Worm (Caenorhabditis elegans) whole organism, early embryonic: ENCODE results near the gene F46H5.4.

ENCODE experiments used
- F13C5.2 ChIP-seq: sonication (generic microtip); optimal IDR thresholded peaks from 2 replicates; lab custom pipeline; 2017; ENCODE audit warnings: mild to moderate bottlenecking, missing genetic modification characterization, inconsistent platforms, missing compliant biosample characterization
- ama-1 ChIP-seq: fragments of 150-350 bp; optimal IDR thresholded peaks from 2 replicates; lab custom pipeline; 2014
- ceh-36 ChIP-seq: sonication (generic microtip); optimal IDR thresholded peaks from 2 replicates; lab custom pipeline; 2016; ENCODE audit warnings: missing genetic modification characterization, inconsistent platforms, missing compliant biosample characterization
- ets-7 ChIP-seq: sonication (generic microtip); optimal IDR thresholded peaks from 2 replicates; lab custom pipeline; 2016; ENCODE audit warnings: missing genotype, missing genetic modification characterization, missing compliant biosample characterization
- flt-1 ChIP-seq: fragments of 200-800 bp; sonication (Bioruptor generic); IDR thresholded peaks from 2 replicates; pipeline ENCODE4 v1.3.6; 2022; ENCODE audit warnings: missing genetic modification characterization, missing compliant biosample characterization
- hmg-4 ChIP-seq: fragments of 200-800 bp; sonication (Bioruptor generic); optimal IDR thresholded peaks from 2 replicates; lab custom pipeline; 2018; ENCODE audit warnings: mild to moderate bottlenecking, missing genetic modification characterization, missing compliant biosample characterization
- pes-1 ChIP-seq: fragments of 200-800 bp; sonication (Bioruptor generic); IDR thresholded peaks from 2 replicates; pipeline ENCODE4 v1.3.6; 2022; ENCODE audit warnings: missing genetic modification reagents, missing genetic modification characterization, missing compliant biosample characterization
- sea-1 ChIP-seq: fragments of 200-800 bp; sonication (Bioruptor generic); conservative IDR thresholded peaks from 2 replicates; pipeline ENCODE4 v1.3.6; 2022; ENCODE audit warnings: missing genetic modification characterization, missing compliant biosample characterization
- tra-4 ChIP-seq: sonication (generic microtip); optimal IDR thresholded peaks from 2 replicates; lab custom pipeline; 2017; ENCODE audit warnings: missing genetic modification characterization, missing compliant biosample characterization

- TF ChIP-seq F13C5.2 (no peak), hmg-4 (GFP tag; lab: Kevin White, UChicago) (peak; percentile 48), ama-1 (lab: Kevin White, UChicago) (no peak), flt-1 (GFP tag; lab: Robert Waterston, UW) (no peak), ets-7 (tag; lab: Kevin White, UChicago) (no peak), tra-4 (tag; lab: Kevin White, UChicago) (no peak), ceh-36 (no peak), sea-1 (GFP tag; lab: Robert Waterston, UW) (no peak), pes-1 (GFP tag; lab: Robert Waterston, UW) (no peak)
Observed at ce11 chrX:7234723-7235203, 19.6 kb downstream of the F46H5.4 start.
